Worm (Caenorhabditis elegans) whole organism, L4/young adult: ENCODE measurements around the gene parp-2.

Experiments used
- W03F9.2 ChIP-seq: fragments of 150-350 bp; optimal IDR thresholded peaks from 2 replicates; lab custom pipeline; 2014; ENCODE audit warnings: missing biosample characterization, missing genetic modification characterization
- dao-5 ChIP-seq: sonication (generic microtip); optimal IDR thresholded peaks from 2 replicates; lab custom pipeline; 2016; ENCODE audit warnings: missing genotype, missing genetic modification characterization, moderate library complexity, missing compliant biosample characterization
- him-1 ChIP-seq: sonication (generic microtip); optimal IDR thresholded peaks from 2 replicates; lab custom pipeline; 2016; ENCODE audit warnings: missing genotype, missing genetic modification reagents, missing genetic modification characterization, missing compliant biosample characterization

ce11 chrII:9596401-9596800 lies 3.6 kb downstream of the parp-2 start, which contains the start of gene E02H1.6:
- TF ChIP-seq dao-5 = no peak
- TF ChIP-seq him-1 (tag; lab: Kevin White, UChicago) = no peak
- TF ChIP-seq W03F9.2 (tag; lab: Kevin White, UChicago) = no peak
